Fruit fly (Drosophila melanogaster) whole organism, embryonic: Measurements from ENCODE around the gene CG31883.

Source experiments
- Ada2b ChIP-seq: fragments of 200-800 bp; sonication (Bioruptor generic); IDR thresholded peaks from 2 replicates; pipeline ENCODE4 v1.3.6; 2022; ENCODE audit warnings: missing biosample characterization, missing genetic modification characterization
- B-H2 ChIP-seq: fragments of 200-800 bp; sonication (Bioruptor generic); optimal IDR thresholded peaks from 2 replicates; lab custom pipeline; 2018; ENCODE audit warnings: missing biosample characterization, mild to moderate bottlenecking, missing genetic modification characterization
- CG11398 ChIP-seq: fragments of 200-800 bp; sonication (Bioruptor generic); optimal IDR thresholded peaks from 2 replicates; lab custom pipeline; 2016; ENCODE audit warnings: missing biosample characterization, missing genetic modification characterization
- CG12236 ChIP-seq: fragments of 200-800 bp; sonication (Bioruptor generic); optimal IDR thresholded peaks from 2 replicates; lab custom pipeline; 2016; ENCODE audit warnings: missing biosample characterization, missing genetic modification characterization
- CG13775 ChIP-seq: fragments of 200-800 bp; sonication (Bioruptor generic); optimal IDR thresholded peaks from 3 replicates; lab custom pipeline; 2017; ENCODE audit warnings: missing biosample characterization, mild to moderate bottlenecking, missing genetic modification characterization
- CG15011 ChIP-seq: fragments of 200-800 bp; sonication (Bioruptor generic); optimal IDR thresholded peaks from 3 replicates; lab custom pipeline; 2018; ENCODE audit warnings: missing biosample characterization, mild to moderate bottlenecking, missing genetic modification characterization
- CG15696 ChIP-seq: fragments of 200-800 bp; sonication (Bioruptor generic); optimal IDR thresholded peaks from 2 replicates; lab custom pipeline; 2019; ENCODE audit warnings: missing biosample characterization, mild to moderate bottlenecking, missing genetic modification characterization, moderate library complexity
- CG18476 ChIP-seq: fragments of 200-800 bp; sonication (Bioruptor generic); optimal IDR thresholded peaks from 2 replicates; lab custom pipeline; 2016; ENCODE audit warnings: missing biosample characterization, mild to moderate bottlenecking, missing genetic modification characterization
- CG2678 ChIP-seq: fragments of 200-800 bp; sonication (Bioruptor generic); optimal IDR thresholded peaks from 3 replicates; lab custom pipeline; 2019; ENCODE audit warnings: missing biosample characterization, mild to moderate bottlenecking, missing genetic modification characterization, moderate library complexity
- CG30403 ChIP-seq: fragments of 200-800 bp; sonication (Bioruptor generic); optimal IDR thresholded peaks from 3 replicates; lab custom pipeline; 2016; ENCODE audit warnings: missing biosample characterization, missing genetic modification characterization
- CG32767 ChIP-seq: fragments of 200-800 bp; sonication (Bioruptor generic); IDR thresholded peaks from 2 replicates; pipeline ENCODE4 v1.3.6; 2022; ENCODE audit warnings: missing biosample characterization, missing genetic modification characterization
- CG4282 ChIP-seq: fragments of 200-800 bp; sonication (Bioruptor generic); optimal IDR thresholded peaks from 2 replicates; lab custom pipeline; 2016; ENCODE audit warnings: missing biosample characterization, missing genetic modification characterization
- CG4360 ChIP-seq: fragments of 200-800 bp; sonication (Bioruptor generic); IDR thresholded peaks from 2 replicates; pipeline ENCODE4 v1.3.6; 2022; ENCODE audit warnings: missing biosample characterization, missing genetic modification characterization
- CG4617 ChIP-seq: fragments of 200-800 bp; sonication (Bioruptor generic); optimal IDR thresholded peaks from 3 replicates; lab custom pipeline; 2016; ENCODE audit warnings: missing biosample characterization, missing genetic modification characterization, borderline replicate concordance
- CG6272 ChIP-seq: fragments of 200-800 bp; sonication (Bioruptor generic); IDR thresholded peaks from 2 replicates; pipeline ENCODE4 v1.3.6; 2022; ENCODE audit warnings: missing biosample characterization, missing genetic modification characterization
- CG8290 ChIP-seq, 3 experiments: fragments of 200-800 bp; sonication (Bioruptor generic); optimal IDR thresholded peaks; 2 replicates each; lab custom pipeline; 2016 to 2019; ENCODE audit warnings: missing biosample characterization in 3 of 3, missing genetic modification characterization in 3 of 3, mild to moderate bottlenecking in 2 of 3, moderate library complexity in 1 of 3
- CG8388 ChIP-seq: fragments of 200-800 bp; sonication (Bioruptor generic); optimal IDR thresholded peaks from 2 replicates; lab custom pipeline; 2019; ENCODE audit warnings: missing biosample characterization, mild to moderate bottlenecking, missing genetic modification characterization, moderate library complexity
- CG9437 ChIP-seq: fragments of 200-800 bp; sonication (Bioruptor generic); optimal IDR thresholded peaks from 2 replicates; lab custom pipeline; 2018; ENCODE audit warnings: missing biosample characterization, mild to moderate bottlenecking, missing genetic modification characterization
- CG9609 ChIP-seq: fragments of 200-800 bp; sonication (Bioruptor generic); optimal IDR thresholded peaks from 3 replicates; lab custom pipeline; 2016; ENCODE audit warnings: missing biosample characterization, missing genetic modification characterization
- Doc2 ChIP-seq: fragments of 200-800 bp; sonication (Bioruptor generic); IDR thresholded peaks from 2 replicates; pipeline ENCODE4 v1.3.6; 2022; ENCODE audit warnings: missing biosample characterization, missing genetic modification characterization
- Fer2 ChIP-seq: fragments of 200-800 bp; sonication (Bioruptor generic); optimal IDR thresholded peaks from 2 replicates; lab custom pipeline; 2018; ENCODE audit warnings: missing biosample characterization, mild to moderate bottlenecking, missing genetic modification characterization, moderate library complexity
- Gug ChIP-seq: fragments of 200-800 bp; sonication (Bioruptor generic); IDR thresholded peaks from 4 replicates; pipeline ENCODE4 v1.3.6; 2022; ENCODE audit warnings: missing biosample characterization, missing genetic modification characterization
- HmgZ ChIP-seq: fragments of 200-800 bp; sonication (Bioruptor generic); optimal IDR thresholded peaks from 2 replicates; lab custom pipeline; 2018; ENCODE audit warnings: missing biosample characterization, mild to moderate bottlenecking, missing genetic modification characterization
- Hmr ChIP-seq: fragments of 200-800 bp; sonication (Bioruptor generic); optimal IDR thresholded peaks from 3 replicates; lab custom pipeline; 2017; ENCODE audit warnings: mild to moderate bottlenecking, missing biosample characterization, missing genetic modification reagents, missing genetic modification characterization
- Mes4 ChIP-seq: fragments of 200-800 bp; sonication (Bioruptor generic); optimal IDR thresholded peaks from 2 replicates; lab custom pipeline; 2016; ENCODE audit warnings: missing biosample characterization, missing genetic modification characterization
- Neu2 ChIP-seq: fragments of 200-800 bp; sonication (Bioruptor generic); optimal IDR thresholded peaks from 3 replicates; lab custom pipeline; 2016; ENCODE audit warnings: missing biosample characterization, missing genetic modification characterization, borderline replicate concordance
- Nf-YC ChIP-seq: fragments of 200-800 bp; optimal IDR thresholded peaks from 3 replicates; lab custom pipeline; 2019; ENCODE audit warnings: missing biosample characterization, mild to moderate bottlenecking, missing genetic modification characterization, moderate library complexity
- Ravus ChIP-seq: fragments of 200-800 bp; sonication (Bioruptor generic); IDR thresholded peaks from 2 replicates; pipeline ENCODE4 v1.3.6; 2022; ENCODE audit warnings: missing biosample characterization, missing genetic modification characterization
- ab ChIP-seq: fragments of 200-800 bp; sonication (Bioruptor generic); optimal IDR thresholded peaks from 2 replicates; lab custom pipeline; 2016; ENCODE audit warnings: missing biosample characterization, missing genetic modification characterization
- aop ChIP-seq: fragments of 200-800 bp; sonication (Bioruptor generic); IDR thresholded peaks from 2 replicates; pipeline ENCODE4 v1.3.6; 2022; ENCODE audit warnings: missing biosample characterization, missing genetic modification characterization
- btn ChIP-seq: fragments of 200-800 bp; sonication (Bioruptor generic); optimal IDR thresholded peaks from 2 replicates; lab custom pipeline; 2016; ENCODE audit warnings: missing biosample characterization, missing genetic modification characterization
- chinmo ChIP-seq: fragments of 200-800 bp; sonication (Bioruptor generic); IDR thresholded peaks from 4 replicates; pipeline ENCODE4 v1.3.6; 2022; ENCODE audit warnings: missing biosample characterization, missing genetic modification characterization; ENCODE audit not compliant: partially characterized antibody
- dan ChIP-seq: fragments of 200-800 bp; sonication (Bioruptor generic); IDR thresholded peaks from 2 replicates; pipeline ENCODE4 v1.3.6; 2022; ENCODE audit warnings: missing biosample characterization, missing genetic modification characterization
- dimm ChIP-seq: fragments of 200-800 bp; sonication (Bioruptor generic); IDR thresholded peaks from 2 replicates; pipeline ENCODE4 v1.3.6; 2022; ENCODE audit warnings: missing biosample characterization, missing genetic modification characterization
- ftz-f1 ChIP-seq: fragments of 200-800 bp; sonication (Bioruptor generic); optimal IDR thresholded peaks from 2 replicates; lab custom pipeline; 2016; ENCODE audit warnings: missing biosample characterization, missing genetic modification characterization
- gro ChIP-seq: fragments of 200-800 bp; sonication (Bioruptor generic); optimal IDR thresholded peaks from 2 replicates; lab custom pipeline; 2016; ENCODE audit warnings: missing biosample characterization, missing genetic modification characterization
- hkb ChIP-seq, 2 experiments: fragments of 200-800 bp in 1 of 2; fragments of >200 bp in 1 of 2; sonication (Bioruptor generic) in 1 of 2; IDR thresholded peaks in 1 of 2; optimal IDR thresholded peaks in 1 of 2; 2 replicates each; pipeline versions ENCODE4 v1.3.6 to Lab custom; 2017 to 2022; ENCODE audit warnings: missing biosample characterization in 1 of 2, missing genetic modification characterization in 1 of 2
- hth ChIP-seq: fragments of >200 bp; optimal IDR thresholded peaks from 2 replicates; lab custom pipeline; 2017; ENCODE audit warnings: inconsistent platforms
- inv ChIP-seq: fragments of 200-800 bp; sonication (Bioruptor generic); IDR thresholded peaks from 2 replicates; pipeline ENCODE4 v1.3.6; 2022; ENCODE audit warnings: missing biosample characterization, missing genetic modification characterization; ENCODE audit not compliant: partially characterized antibody
- kni ChIP-seq: fragments of 200-800 bp; sonication (Bioruptor generic); optimal IDR thresholded peaks from 3 replicates; lab custom pipeline; 2017; ENCODE audit warnings: mild to moderate bottlenecking, missing biosample characterization, missing genetic modification reagents, missing genetic modification characterization
- lbe ChIP-seq: fragments of 200-800 bp; sonication (Bioruptor generic); optimal IDR thresholded peaks from 2 replicates; lab custom pipeline; 2016; ENCODE audit warnings: missing biosample characterization, mild to moderate bottlenecking, missing genetic modification characterization
- nerfin-1 ChIP-seq: fragments of 200-800 bp; sonication (Bioruptor generic); optimal IDR thresholded peaks from 3 replicates; lab custom pipeline; 2019; ENCODE audit warnings: missing biosample characterization, mild to moderate bottlenecking, missing genetic modification characterization, moderate library complexity
- oc ChIP-seq: fragments of 200-800 bp; sonication (Bioruptor generic); optimal IDR thresholded peaks from 2 replicates; lab custom pipeline; 2018; ENCODE audit warnings: missing biosample characterization, mild to moderate bottlenecking, missing genetic modification characterization, moderate library complexity
- p53 ChIP-seq: fragments of 200-800 bp; sonication (Bioruptor generic); optimal IDR thresholded peaks from 2 replicates; lab custom pipeline; 2016; ENCODE audit warnings: missing biosample characterization, missing genetic modification characterization
- sisA ChIP-seq: fragments of 200-800 bp; sonication (Bioruptor generic); IDR thresholded peaks from 2 replicates; pipeline ENCODE4 v1.3.6; 2022; ENCODE audit warnings: missing biosample characterization, missing genetic modification characterization
- so ChIP-seq: fragments of 200-800 bp; sonication (Bioruptor generic); IDR thresholded peaks from 3 replicates; pipeline ENCODE4 v1.3.6; 2022; ENCODE audit warnings: missing biosample characterization, missing genetic modification characterization
- wdn ChIP-seq: fragments of 200-800 bp; sonication (Bioruptor generic); IDR thresholded peaks from 2 replicates; pipeline ENCODE4 v1.3.6; 2022; ENCODE audit warnings: missing biosample characterization, missing genetic modification characterization
- wor ChIP-seq: fragments of 200-800 bp; sonication (Bioruptor generic); IDR thresholded peaks from 2 replicates; pipeline ENCODE4 v1.3.6; 2022; ENCODE audit warnings: missing biosample characterization, missing genetic modification characterization

Gene CG31883

DNA sequence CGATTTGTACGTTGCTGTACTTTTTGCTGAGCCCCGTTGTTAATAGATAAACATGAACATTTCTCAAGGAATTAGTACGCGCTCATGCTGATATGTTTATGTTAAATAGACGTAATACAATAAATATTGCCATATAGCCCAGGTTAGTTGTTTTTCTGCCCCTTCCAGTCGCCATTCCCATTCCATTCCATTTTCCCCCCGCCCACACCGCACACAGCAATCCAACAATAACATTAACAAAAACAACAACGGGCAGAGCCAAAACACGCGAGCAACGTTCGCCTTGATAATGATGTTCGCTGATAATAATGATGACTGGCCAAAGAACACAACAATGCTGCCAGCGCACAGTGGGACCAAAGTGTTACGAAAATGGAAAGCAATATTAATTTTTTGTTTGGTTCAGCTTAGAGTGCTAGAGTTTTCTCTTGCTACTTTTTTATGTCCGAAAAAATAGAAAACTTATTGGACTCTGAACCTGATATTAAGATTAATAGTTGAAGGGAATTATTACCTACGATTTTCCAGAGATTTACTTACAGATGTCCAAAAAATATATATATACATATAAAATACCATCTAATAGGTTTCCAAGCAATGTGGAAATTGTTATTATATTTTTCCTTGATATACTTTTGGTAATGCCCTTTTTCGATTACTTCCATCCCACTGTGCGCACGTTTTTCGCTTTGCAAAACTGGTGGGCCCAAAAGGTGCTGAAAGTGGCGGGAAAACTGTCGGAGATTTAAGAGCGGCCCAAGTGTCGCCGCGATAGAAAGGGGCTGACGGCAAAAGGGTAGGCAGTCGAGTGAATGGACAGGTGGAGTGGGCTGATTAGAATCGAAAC lies 41.5 kb downstream of the CG31883 start (continued):
- peak; percentile 93 for TF ChIP-seq CG8388 (GFP tag; lab: Kevin White, UChicago)
- no peak for TF ChIP-seq chinmo
- peak; percentile 73; the same call in 1 of the 2 replicates for TF ChIP-seq CG6272 (GFP tag; lab: Robert Waterston, UW)
- TF ChIP-seq dimm (GFP tag; lab: Robert Waterston, UW): peak; percentile 62; the same call in 1 of the 2 replicates
- peak; percentile 42 for TF ChIP-seq kni
- TF ChIP-seq lbe (GFP tag; lab: Kevin White, UChicago): peak; percentile 94
- peak; percentile 90 for TF ChIP-seq Fer2 (tag; lab: Kevin White, UChicago)
- peak; percentile 87 for TF ChIP-seq Ada2b (GFP tag; lab: Robert Waterston, UW)
- peak; percentile 85 for TF ChIP-seq CG32767 (GFP tag; lab: Robert Waterston, UW)
- TF ChIP-seq wdn (GFP tag; lab: Robert Waterston, UW): no peak; the same call in 1 of the 2 replicates
- no peak for TF ChIP-seq hkb (optimal IDR thresholded peaks at IDR 0.05; lab: Kevin White, UChicago)
- TF ChIP-seq hkb (GFP tag; IDR thresholded peaks at IDR 0.05; lab: Robert Waterston, UW): peak; percentile 95
- no peak for TF ChIP-seq hth (lab: Kevin White, UChicago)
- peak; percentile 93 for TF ChIP-seq CG4282 (GFP tag; lab: Kevin White, UChicago)
- TF ChIP-seq CG9437 (GFP tag; lab: Kevin White, UChicago): peak; percentile 95
- TF ChIP-seq CG4617 (GFP tag; lab: Kevin White, UChicago): peak; percentile 66
- TF ChIP-seq CG2678 (tag; lab: Kevin White, UChicago): peak; percentile 99
- TF ChIP-seq Ravus: peak; percentile 74
- peak; percentile 97 for TF ChIP-seq CG18476 (GFP tag; lab: Kevin White, UChicago)
- TF ChIP-seq wor (GFP tag; lab: Robert Waterston, UW): peak; percentile 83
- peak; percentile 10 for TF ChIP-seq CG4360 (GFP tag; lab: Robert Waterston, UW)
- TF ChIP-seq Gug (GFP tag; lab: Robert Waterston, UW): peak; percentile 77; the same call in 3 of the 4 replicates
- TF ChIP-seq CG13775: peak; percentile 98
- peak; percentile 38 for TF ChIP-seq CG11398 (GFP tag; lab: Kevin White, UChicago)
- peak; percentile 39 for TF ChIP-seq p53
- peak; percentile 90 for TF ChIP-seq nerfin-1 (tag; lab: Kevin White, UChicago)
- peak; percentile 72 for TF ChIP-seq CG9609 (GFP tag; lab: Kevin White, UChicago)
- TF ChIP-seq CG12236: peak; percentile 37
- peak; percentile 98 for TF ChIP-seq Hmr
- no peak for TF ChIP-seq Neu2 (GFP tag; lab: Kevin White, UChicago)
- TF ChIP-seq btn: peak; percentile 58
- peak; percentile 52; the same call in 1 of the 2 replicates for TF ChIP-seq Doc2 (GFP tag; lab: Robert Waterston, UW)
- TF ChIP-seq oc (tag; lab: Kevin White, UChicago): peak; percentile 88
- peak; percentile 95 for TF ChIP-seq CG15011 (GFP tag; lab: Kevin White, UChicago)
- no peak for TF ChIP-seq aop (GFP tag; lab: Robert Waterston, UW)
- TF ChIP-seq Nf-YC (tag; lab: Kevin White, UChicago): peak; percentile 90
- TF ChIP-seq CG8290 (GFP tag; optimal IDR thresholded peaks at IDR 0.05; lab: Kevin White, UChicago): peak; percentile 92
- peak; percentile 59 to 76 for TF ChIP-seq CG8290 (tag; optimal IDR thresholded peaks at IDR 0.05; lab: Kevin White, UChicago)
- TF ChIP-seq B-H2 (GFP tag; lab: Kevin White, UChicago): peak; percentile 91
- TF ChIP-seq gro (GFP tag; lab: Kevin White, UChicago): peak; percentile 85
- peak; percentile 91 for TF ChIP-seq HmgZ (tag; lab: Kevin White, UChicago)
- peak; percentile 47 for TF ChIP-seq inv (GFP tag; lab: Robert Waterston, UW)
- peak; percentile 92 for TF ChIP-seq CG15696 (tag; lab: Kevin White, UChicago)
- TF ChIP-seq CG30403 (GFP tag; lab: Kevin White, UChicago): peak; percentile 98
- TF ChIP-seq ab (GFP tag; lab: Kevin White, UChicago): peak; percentile 17
- TF ChIP-seq dan: peak; percentile 16; the same call in 1 of the 2 replicates
- TF ChIP-seq ftz-f1: peak; percentile 52
- TF ChIP-seq so: peak; percentile 95
- peak; percentile 77 for TF ChIP-seq Mes4 (GFP tag; lab: Kevin White, UChicago)
- peak; percentile 83 for TF ChIP-seq sisA
